Fruit fly (Drosophila melanogaster): ENCODE results near the gene CG32241.
A peak's percentile ranks its signal among the peaks of the same experiment; 100 is the strongest.

The CG32241 gene

dm6 chr3L:4461454-4462045, 4.9 kb downstream of the CG32241 start, which contains the start of gene CG15023:
Gene CG15023, minus strand, starts transcription at chr3L:4461504.
- peak; percentile 34 for TF ChIP-seq dmrt99B (tag; optimal IDR thresholded peaks at IDR 0.05)
- peak; percentile 31; the same call in 1 of the 2 replicates for TF ChIP-seq MBD-R2 (GFP tag; IDR thresholded peaks at IDR 0.05)
- no peak for TF ChIP-seq Tbp (GFP tag; optimal IDR thresholded peaks at IDR 0.05)
- peak; percentile 11 for TF ChIP-seq odd (GFP tag; optimal IDR thresholded peaks at IDR 0.05)
- peak; percentile 30 for TF ChIP-seq PHDP (tag; optimal IDR thresholded peaks at IDR 0.05)
- TF ChIP-seq Ets65A (GFP tag): peak; percentile 12
- peak; percentile 42; the same call in 1 of the 2 replicates for TF ChIP-seq lmd (GFP tag; IDR thresholded peaks at IDR 0.05)
- peak; percentile 4 for TF ChIP-seq Fer3 (tag; optimal IDR thresholded peaks at IDR 0.05)
- TF ChIP-seq CG9437 (GFP tag; optimal IDR thresholded peaks at IDR 0.05): peak; percentile 14
- peak; percentile 35 for TF ChIP-seq CoRest (tag; optimal IDR thresholded peaks at IDR 0.05)
- TF ChIP-seq Fer1 (GFP tag; optimal IDR thresholded peaks at IDR 0.05): peak; percentile 45
- no peak for TF ChIP-seq CG17912 (GFP tag; optimal IDR thresholded peaks at IDR 0.05)
- no peak for TF ChIP-seq Hr78 (GFP tag; optimal IDR thresholded peaks at IDR 0.05)
- no peak for TF ChIP-seq psq (GFP tag; optimal IDR thresholded peaks at IDR 0.05)
- 0 out of 2 replicates have a peak, but pooled peaks have one; percentile 7 for TF ChIP-seq E2f2 (GFP tag; IDR thresholded peaks at IDR 0.05)
- TF ChIP-seq CG7271 (tag; optimal IDR thresholded peaks at IDR 0.05): no peak
- peak; percentile 47 for TF ChIP-seq grau (tag; optimal IDR thresholded peaks at IDR 0.05)
- TF ChIP-seq CG13296 (GFP tag; optimal IDR thresholded peaks at IDR 0.05): peak; percentile 61
- peak; percentile 51; the same call in 1 of the 2 replicates for TF ChIP-seq onecut (GFP tag; IDR thresholded peaks at IDR 0.05)
- 0 out of 2 replicates have a peak, but pooled peaks have one; percentile 7 for TF ChIP-seq Atf6 (GFP tag; IDR thresholded peaks at IDR 0.05)
- peak; percentile 47 for TF ChIP-seq lab (GFP tag; optimal IDR thresholded peaks at IDR 0.05)
- TF ChIP-seq ranshi (GFP tag; IDR thresholded peaks at IDR 0.05): peak; percentile 23; the same call in 1 of the 2 replicates
- TF ChIP-seq H15 (GFP tag; IDR thresholded peaks at IDR 0.05): no peak
- peak; percentile 17 for TF ChIP-seq CG17568 (GFP tag; optimal IDR thresholded peaks at IDR 0.05)
- TF ChIP-seq dpn (GFP tag; optimal IDR thresholded peaks at IDR 0.05): peak in 1 of 2 experiments; percentile 6
- TF ChIP-seq Dbx (GFP tag; IDR thresholded peaks at IDR 0.05): no peak
- no peak for TF ChIP-seq HLH54F (GFP tag; optimal IDR thresholded peaks at IDR 0.05)
- TF ChIP-seq ftz-f1 (GFP tag; optimal IDR thresholded peaks at IDR 0.05): no peak
- TF ChIP-seq CG6813 (GFP tag; optimal IDR thresholded peaks at IDR 0.05): no peak
- peak; percentile 42 for TF ChIP-seq Meics (GFP tag; optimal IDR thresholded peaks at IDR 0.05)
- peak; percentile 16 for TF ChIP-seq CG12769 (tag; optimal IDR thresholded peaks at IDR 0.05)
- no peak for TF ChIP-seq CG15073 (GFP tag; optimal IDR thresholded peaks at IDR 0.05)
- peak in 1 of 2 experiments; percentile 7 for TF ChIP-seq bsh (GFP tag; optimal IDR thresholded peaks at IDR 0.05)
- TF ChIP-seq cas (GFP tag; IDR thresholded peaks at IDR 0.05): no peak
- TF ChIP-seq CG30403 (GFP tag; optimal IDR thresholded peaks at IDR 0.05): peak; percentile 19
- peak; percentile 23 for TF ChIP-seq NfI (GFP tag; optimal IDR thresholded peaks at IDR 0.05)
- peak; percentile 35 for TF ChIP-seq CG2120 (GFP tag; optimal IDR thresholded peaks at IDR 0.05)
- TF ChIP-seq danr (GFP tag; IDR thresholded peaks at IDR 0.05): 0 out of 2 replicates have a peak, but pooled peaks have one; percentile 7
- no peak for TF ChIP-seq CG33213 (GFP tag; optimal IDR thresholded peaks at IDR 0.05)
- no peak for TF ChIP-seq CG4282 (GFP tag; optimal IDR thresholded peaks at IDR 0.05)
- TF ChIP-seq CG10209 (GFP tag; optimal IDR thresholded peaks at IDR 0.05): peak; percentile 15
- TF ChIP-seq vnd (GFP tag; IDR thresholded peaks at IDR 0.05; ENCODE audit: partially characterized antibody): no peak
- peak; percentile 67 for TF ChIP-seq CG15269 (tag; optimal IDR thresholded peaks at IDR 0.05)
- no peak for TF ChIP-seq dan (GFP tag; IDR thresholded peaks at IDR 0.05)
- TF ChIP-seq Hr39 (optimal IDR thresholded peaks at IDR 0.05): no peak
- 0 out of 3 replicates have a peak, but pooled peaks have one; percentile 27 for TF ChIP-seq CG34422 (GFP tag; IDR thresholded peaks at IDR 0.05)
- peak; percentile 46 for TF ChIP-seq Ptx1 (GFP tag; IDR thresholded peaks at IDR 0.05)
- no peak for TF ChIP-seq oc (tag; optimal IDR thresholded peaks at IDR 0.05)
- TF ChIP-seq tll (GFP tag; optimal IDR thresholded peaks at IDR 0.05): no peak
